Worm (Caenorhabditis elegans): ENCODE measurements around the gene nlp-46.

DNA sequence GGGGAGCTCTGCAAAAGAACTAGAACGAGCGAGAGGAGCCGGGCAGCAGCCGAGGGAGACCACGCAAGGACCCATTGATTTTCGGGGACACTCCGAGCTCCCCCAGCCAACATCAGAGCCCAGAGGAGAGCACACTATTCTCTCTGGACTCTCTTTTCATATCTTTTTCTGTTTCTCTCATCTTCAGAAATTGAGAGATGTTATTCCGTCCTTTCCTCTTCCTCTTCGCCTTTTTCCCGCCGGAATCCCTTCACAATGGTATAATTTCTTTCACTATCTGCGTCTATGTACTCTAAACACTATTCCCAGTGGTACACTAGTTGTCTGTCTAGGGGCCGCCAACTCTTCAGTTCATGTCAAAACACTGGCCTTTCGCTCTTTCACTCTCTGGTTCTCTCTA is 40.7 kb downstream of the nlp-46 start:
- TF ChIP-seq him-1 (tag; optimal IDR thresholded peaks at IDR 0.05) (peak; percentile 52), dao-5 (tag; optimal IDR thresholded peaks at IDR 0.05) (no peak)

All from whole organism, L4/young adult.